Worm (Caenorhabditis elegans) whole organism, young adult: Measurements from ENCODE around the gene ddr-1.

Source experiments
- B0336.3 ChIP-seq: fragments of 200-800 bp; sonication (Bioruptor generic); IDR thresholded peaks from 2 replicates; pipeline ENCODE4 v1.3.6; 2022; ENCODE audit warnings: missing genetic modification characterization, missing compliant biosample characterization
- F23B12.7 ChIP-seq: sonication (generic microtip); optimal IDR thresholded peaks from 2 replicates; lab custom pipeline; 2017; ENCODE audit warnings: missing genetic modification characterization, mild to moderate bottlenecking, missing compliant biosample characterization, antibody characterized with exemption, moderate library complexity; ENCODE audit not compliant: insufficient read depth
- K11D2.4 ChIP-seq: fragments of 200-800 bp; sonication (Bioruptor generic); IDR thresholded peaks from 2 replicates; pipeline ENCODE4 v1.3.6; 2022; ENCODE audit warnings: missing genetic modification reagents, missing genetic modification characterization, missing compliant biosample characterization
- T26A5.8 ChIP-seq: sonication (generic microtip); optimal IDR thresholded peaks from 2 replicates; lab custom pipeline; 2016; ENCODE audit warnings: missing genetic modification characterization, missing compliant biosample characterization
- Y53G8AR.9 ChIP-seq: fragments of 200-800 bp; sonication (Bioruptor generic); conservative IDR thresholded peaks from 2 replicates; pipeline ENCODE4 v1.3.6; 2022; ENCODE audit warnings: missing genetic modification reagents, missing genetic modification characterization, missing compliant biosample characterization
- Y67H2A.10 ChIP-seq: fragments of 200-800 bp; sonication (Bioruptor generic); conservative IDR thresholded peaks from 2 replicates; pipeline ENCODE4 v1.3.6; 2022; ENCODE audit warnings: missing genetic modification reagents, missing genetic modification characterization, missing compliant biosample characterization
- Y95B8A.8 ChIP-seq: fragments of 200-800 bp; sonication (Bioruptor generic); IDR thresholded peaks from 2 replicates; pipeline ENCODE4 v1.3.6; 2022; ENCODE audit warnings: missing genetic modification reagents, missing genetic modification characterization, missing compliant biosample characterization
- akir-1 ChIP-seq: fragments of 200-800 bp; sonication (Bioruptor generic); optimal IDR thresholded peaks from 2 replicates; lab custom pipeline; 2018; ENCODE audit warnings: mild to moderate bottlenecking, missing genetic modification characterization, moderate library complexity, missing compliant biosample characterization
- ama-1 ChIP-seq, 3 experiments: fragments of 150-350 bp in 1 of 3; sonication (generic microtip) in 2 of 3; optimal IDR thresholded peaks; 2 replicates each; lab custom pipeline; 2014 to 2018; ENCODE audit warnings: missing biosample characterization in 2 of 3, missing genetic modification characterization in 2 of 3, missing genetic modification reagents in 2 of 3
- atf-7 ChIP-seq: sonication (generic microtip); optimal IDR thresholded peaks from 2 replicates; lab custom pipeline; 2017; ENCODE audit warnings: mild to moderate bottlenecking, missing genetic modification characterization, missing compliant biosample characterization
- attf-6 ChIP-seq: fragments of 200-800 bp; sonication (Bioruptor generic); IDR thresholded peaks from 2 replicates; pipeline ENCODE4 v1.3.6; 2022; ENCODE audit warnings: missing genetic modification reagents, missing genetic modification characterization, missing compliant biosample characterization
- bed-1 ChIP-seq: fragments of 200-800 bp; sonication (Bioruptor generic); IDR thresholded peaks from 2 replicates; pipeline ENCODE4 v1.3.6; 2022; ENCODE audit warnings: missing genetic modification reagents, missing genetic modification characterization, missing compliant biosample characterization
- cebp-1 ChIP-seq, 2 experiments: fragments of 200-800 bp in 1 of 2; sonication (Bioruptor generic) in 1 of 2; sonication (generic microtip) in 1 of 2; IDR thresholded peaks in 1 of 2; optimal IDR thresholded peaks in 1 of 2; 2 replicates each; pipeline versions ENCODE4 v1.3.6 to Lab custom; 2017 to 2022; ENCODE audit warnings: missing compliant biosample characterization in 2 of 2, missing genetic modification characterization in 2 of 2, mild to moderate bottlenecking in 1 of 2, missing genetic modification reagents in 1 of 2, moderate library complexity in 1 of 2
- cebp-2 ChIP-seq: fragments of 200-800 bp; sonication (Bioruptor generic); IDR thresholded peaks from 2 replicates; pipeline ENCODE4 v1.3.6; 2022; ENCODE audit warnings: missing genetic modification characterization, missing compliant biosample characterization
- die-1 ChIP-seq: sonication (generic microtip); optimal IDR thresholded peaks from 2 replicates; lab custom pipeline; 2016; ENCODE audit warnings: missing genotype, mild to moderate bottlenecking, missing genetic modification characterization, missing compliant biosample characterization
- egl-18 ChIP-seq: fragments of 200-800 bp; sonication (Bioruptor generic); IDR thresholded peaks from 2 replicates; pipeline ENCODE4 v1.3.6; 2022; ENCODE audit warnings: missing genetic modification reagents, missing genetic modification characterization, missing compliant biosample characterization
- egrh-3 ChIP-seq: fragments of 200-800 bp; sonication (Bioruptor generic); IDR thresholded peaks from 2 replicates; pipeline ENCODE4 v1.3.6; 2022; ENCODE audit warnings: missing genetic modification reagents, missing genetic modification characterization, missing compliant biosample characterization
- ekl-4 ChIP-seq: fragments of 200-800 bp; sonication (Bioruptor generic); IDR thresholded peaks from 2 replicates; pipeline ENCODE4 v1.3.6; 2022; ENCODE audit warnings: missing genetic modification reagents, missing genetic modification characterization, missing compliant biosample characterization
- ets-4 ChIP-seq: fragments of 200-800 bp; sonication (Bioruptor generic); optimal IDR thresholded peaks from 2 replicates; lab custom pipeline; 2018; ENCODE audit warnings: mild to moderate bottlenecking, missing genetic modification characterization, missing compliant biosample characterization
- hlh-12 ChIP-seq: sonication (generic microtip); optimal IDR thresholded peaks from 2 replicates; lab custom pipeline; 2016; ENCODE audit warnings: missing genetic modification characterization, missing compliant biosample characterization
- hsf-1 ChIP-seq: fragments of 200-800 bp; sonication (Bioruptor generic); IDR thresholded peaks from 2 replicates; pipeline ENCODE4 v1.3.6; 2022; ENCODE audit warnings: missing genetic modification reagents, missing genetic modification characterization, missing compliant biosample characterization
- lag-1 ChIP-seq: fragments of 200-800 bp; sonication (Bioruptor generic); IDR thresholded peaks from 2 replicates; pipeline ENCODE4 v1.3.6; 2022; ENCODE audit warnings: missing genetic modification reagents, missing genetic modification characterization, missing compliant biosample characterization
- let-526 ChIP-seq: fragments of 200-800 bp; sonication (Bioruptor generic); IDR thresholded peaks from 2 replicates; pipeline ENCODE4 v1.3.6; 2022; ENCODE audit warnings: missing genetic modification reagents, missing genetic modification characterization, missing compliant biosample characterization
- lin-35 ChIP-seq, 3 experiments: fragments of 150-350 bp in 2 of 3; sonication (generic microtip) in 1 of 3; optimal IDR thresholded peaks; 2 replicates each; lab custom pipeline; 2014 to 2018; ENCODE audit warnings: missing biosample characterization in 3 of 3, missing genetic modification characterization in 3 of 3, missing genetic modification reagents in 3 of 3
- lsl-1 ChIP-seq: fragments of 200-800 bp; sonication (Bioruptor generic); optimal IDR thresholded peaks from 2 replicates; lab custom pipeline; 2018; ENCODE audit warnings: mild to moderate bottlenecking, missing genetic modification characterization, moderate library complexity, missing compliant biosample characterization
- madf-10 ChIP-seq: sonication (generic microtip); optimal IDR thresholded peaks from 2 replicates; lab custom pipeline; 2016; ENCODE audit warnings: mild to moderate bottlenecking, missing genetic modification characterization, missing compliant biosample characterization
- madf-3 ChIP-seq: fragments of 200-800 bp; sonication (Bioruptor generic); IDR thresholded peaks from 2 replicates; pipeline ENCODE4 v1.3.6; 2022; ENCODE audit warnings: missing genetic modification reagents, missing genetic modification characterization, missing compliant biosample characterization
- madf-8 ChIP-seq: fragments of 200-800 bp; sonication (Bioruptor generic); conservative IDR thresholded peaks from 2 replicates; pipeline ENCODE4 v1.3.6; 2022; ENCODE audit warnings: missing genetic modification reagents, missing genetic modification characterization, missing compliant biosample characterization
- nfya-1 ChIP-seq: sonication (generic microtip); optimal IDR thresholded peaks from 2 replicates; lab custom pipeline; 2017; ENCODE audit warnings: antibody characterized with exemption, missing compliant biosample characterization, missing genetic modification characterization, borderline replicate concordance; ENCODE audit not compliant: insufficient read depth
- nhr-120 ChIP-seq: fragments of 200-800 bp; sonication (Bioruptor generic); IDR thresholded peaks from 2 replicates; pipeline ENCODE4 v1.3.6; 2022; ENCODE audit warnings: missing genetic modification characterization, missing compliant biosample characterization
- nhr-80 ChIP-seq: sonication (generic microtip); optimal IDR thresholded peaks from 2 replicates; lab custom pipeline; 2016; ENCODE audit warnings: missing genetic modification characterization, missing compliant biosample characterization
- nhr-90 ChIP-seq: sonication (generic microtip); optimal IDR thresholded peaks from 2 replicates; lab custom pipeline; 2016; ENCODE audit warnings: missing genotype, mild to moderate bottlenecking, missing genetic modification characterization, missing compliant biosample characterization
- rcor-1 ChIP-seq: fragments of 200-800 bp; sonication (Bioruptor generic); IDR thresholded peaks from 2 replicates; pipeline ENCODE4 v1.3.6; 2022; ENCODE audit warnings: missing genetic modification reagents, missing genetic modification characterization, missing compliant biosample characterization
- rec-8 ChIP-seq, 2 experiments: sonication (generic microtip); optimal IDR thresholded peaks; 2 replicates each; lab custom pipeline; 2016; ENCODE audit warnings: mild to moderate bottlenecking in 2 of 2, missing genetic modification characterization in 2 of 2, missing genetic modification reagents in 2 of 2, missing genotype in 2 of 2, missing biosample characterization in 1 of 2, missing compliant biosample characterization in 1 of 2, moderate library complexity in 1 of 2
- snpc-3.4 ChIP-seq: sonication (generic microtip); optimal IDR thresholded peaks from 2 replicates; lab custom pipeline; 2017; ENCODE audit warnings: missing genetic modification characterization, mild to moderate bottlenecking, missing compliant biosample characterization, antibody characterized with exemption, moderate library complexity, missing genotype, missing genetic modification reagents
- snpc-4 ChIP-seq, 5 experiments: fragments of 150-350 bp in 1 of 5; sonication (generic microtip) in 4 of 5; optimal IDR thresholded peaks; 2 replicates each; lab custom pipeline; 2014 to 2018; ENCODE audit warnings: missing genetic modification characterization in 5 of 5, missing biosample characterization in 3 of 5, antibody characterized with exemption in 2 of 5, mild to moderate bottlenecking in 2 of 5, missing compliant biosample characterization in 2 of 5, missing genotype in 2 of 5, moderate library complexity in 2 of 5, missing genetic modification reagents in 1 of 5
- somi-1 ChIP-seq: fragments of 200-800 bp; sonication (Bioruptor generic); optimal IDR thresholded peaks from 2 replicates; lab custom pipeline; 2018; ENCODE audit warnings: mild to moderate bottlenecking, missing genetic modification characterization, missing compliant biosample characterization
- sptf-2 ChIP-seq: fragments of 200-800 bp; sonication (Bioruptor generic); optimal IDR thresholded peaks from 2 replicates; lab custom pipeline; 2018; ENCODE audit warnings: mild to moderate bottlenecking, missing genetic modification characterization, missing compliant biosample characterization
- tbp1 ChIP-seq: fragments of 200-800 bp; sonication (Bioruptor generic); optimal IDR thresholded peaks from 2 replicates; lab custom pipeline; 2018; ENCODE audit warnings: mild to moderate bottlenecking, missing genetic modification characterization, missing compliant biosample characterization
- unc-130 ChIP-seq: sonication (generic microtip); optimal IDR thresholded peaks from 2 replicates; lab custom pipeline; 2016; ENCODE audit warnings: missing genetic modification reagents, missing genetic modification characterization, missing compliant biosample characterization
- unc-62 ChIP-seq: fragments of 150-350 bp; optimal IDR thresholded peaks from 2 replicates; lab custom pipeline; 2014; ENCODE audit warnings: missing biosample characterization, missing genetic modification reagents, missing genetic modification characterization
- ztf-26 ChIP-seq: sonication (generic microtip); optimal IDR thresholded peaks from 2 replicates; lab custom pipeline; 2017; ENCODE audit warnings: missing genetic modification characterization, missing compliant biosample characterization

ddr-1 gene

ce11 chrX:5460930-5461329 is at the start of gene ddr-1:
TSS of gene ddr-1 (plus strand) at chrX:5461230.
- TF ChIP-seq tbp1 (no peak), cebp-1 (GFP tag; IDR thresholded peaks at IDR 0.05; lab: Robert Waterston, UW) (no peak), cebp-1 (tag; optimal IDR thresholded peaks at IDR 0.05; lab: Kevin White, UChicago) (no peak), ekl-4 (no peak), cebp-2 (GFP tag; lab: Robert Waterston, UW) (no peak), somi-1 (no peak), hlh-12 (no peak), snpc-4 (GFP tag; optimal IDR thresholded peaks at IDR 0.05; lab: Kevin White, UChicago) (no peak), snpc-4 (tag; optimal IDR thresholded peaks at IDR 0.05; lab: Kevin White, UChicago) (no peak), nhr-90 (no peak), K11D2.4 (GFP tag; lab: Robert Waterston, UW) (no peak), die-1 (tag; lab: Kevin White, UChicago) (no peak), sptf-2 (GFP tag; lab: Kevin White, UChicago) (no peak)

ce11 chrX:5413510-5413909 is 47.5 kb upstream of the ddr-1 start, which contains the start of gene pks-1:
TSS of gene pks-1 (plus strand) at chrX:5413810.
- TF ChIP-seq madf-10 (tag; lab: Kevin White, UChicago) (no peak), unc-130 (GFP tag; lab: Kevin White, UChicago) (no peak), nhr-120 (GFP tag; lab: Robert Waterston, UW) (no peak), rcor-1 (GFP tag; lab: Robert Waterston, UW) (no peak), ztf-26 (tag; lab: Kevin White, UChicago) (no peak), T26A5.8 (tag; lab: Kevin White, UChicago) (no peak), B0336.3 (GFP tag; lab: Robert Waterston, UW) (no peak), nhr-80 (tag; lab: Kevin White, UChicago) (no peak), F23B12.7 (tag; lab: Kevin White, UChicago) (no peak), atf-7 (no peak), bed-1 (GFP tag; lab: Robert Waterston, UW) (no peak), nfya-1 (tag; lab: Kevin White, UChicago) (no peak), egl-18 (GFP tag; lab: Robert Waterston, UW) (no peak), madf-8 (GFP tag; lab: Robert Waterston, UW) (no peak), Y53G8AR.9 (GFP tag; lab: Robert Waterston, UW) (no peak), akir-1 (GFP tag; lab: Kevin White, UChicago) (no peak), K11D2.4 (GFP tag; lab: Robert Waterston, UW) (no peak)

ce11 chrX:5414250-5414649 is 46.8 kb upstream of the ddr-1 start, which contains the start of gene C41A3.2:
TSS of gene C41A3.2 (minus strand) at chrX:5414350.
- TF ChIP-seq madf-3: 0 out of 2 replicates have a peak, but pooled peaks have one; percentile 32
- no peak for TF ChIP-seq ets-4

ce11 chrX:5429335-5429734 is 31.7 kb upstream of the ddr-1 start:
- TF ChIP-seq F23B12.7 (tag; lab: Kevin White, UChicago) (no peak), madf-10 (tag; lab: Kevin White, UChicago) (peak; percentile 94), lsl-1 (GFP tag; lab: Kevin White, UChicago) (no peak), lin-35 (GFP tag; optimal IDR thresholded peaks at IDR 0.05; lab: Kevin White, UChicago) (peak in 2 of 3 experiments; percentile 78 to 95), let-526 (GFP tag; lab: Robert Waterston, UW) (0 out of 2 replicates have a peak, but pooled peaks have one; percentile 79), snpc-3.4 (tag; lab: Kevin White, UChicago) (no peak), unc-62 (peak; percentile 83), nhr-120 (GFP tag; lab: Robert Waterston, UW) (peak; percentile 81; the same call in 1 of the 2 replicates), ama-1 (optimal IDR thresholded peaks at IDR 0.05; lab: Kevin White, UChicago) (no peak), ama-1 (GFP tag; optimal IDR thresholded peaks at IDR 0.05; lab: Kevin White, UChicago) (no peak), Y95B8A.8 (GFP tag; lab: Robert Waterston, UW) (0 out of 2 replicates have a peak, but pooled peaks have one; percentile 53), Y67H2A.10 (GFP tag; lab: Robert Waterston, UW) (no peak), rec-8 (tag; optimal IDR thresholded peaks at IDR 0.05; lab: Kevin White, UChicago) (peak in 1 of 2 experiments; percentile 62), attf-6 (GFP tag; lab: Robert Waterston, UW) (no peak), lag-1 (0 out of 2 replicates have a peak, but pooled peaks have one; percentile 88), ets-4 (peak; percentile 91), egrh-3 (GFP tag; lab: Robert Waterston, UW) (no peak), bed-1 (GFP tag; lab: Robert Waterston, UW) (0 out of 2 replicates have a peak, but pooled peaks have one; percentile 74), hsf-1 (GFP tag; lab: Robert Waterston, UW) (no peak)
